Worm (Caenorhabditis elegans) whole organism, L3 larva: ENCODE results near the gene K08H2.10.

Experiments
- ZK546.5 ChIP-seq: sonication (generic microtip); optimal IDR thresholded peaks from 2 replicates; lab custom pipeline; 2017; ENCODE audit warnings: missing biosample characterization, missing genetic modification characterization
- aly-2 ChIP-seq: fragments of 150-350 bp; optimal IDR thresholded peaks from 2 replicates; lab custom pipeline; 2014; ENCODE audit warnings: missing biosample characterization, missing genetic modification characterization
- ama-1 ChIP-seq: fragments of 150-350 bp; optimal IDR thresholded peaks from 2 replicates; lab custom pipeline; 2018
- ceh-16 ChIP-seq: sonication (generic microtip); optimal IDR thresholded peaks from 2 replicates; lab custom pipeline; 2017; ENCODE audit warnings: missing biosample characterization, missing genetic modification characterization
- ceh-28 ChIP-seq: fragments of 150-350 bp; optimal IDR thresholded peaks from 2 replicates; lab custom pipeline; 2014; ENCODE audit warnings: missing biosample characterization, missing genetic modification reagents, missing genetic modification characterization
- ceh-82 ChIP-seq: fragments of 150-350 bp; optimal IDR thresholded peaks from 2 replicates; lab custom pipeline; 2014; ENCODE audit warnings: missing biosample characterization, missing genetic modification characterization
- ceh-9 ChIP-seq: sonication (generic microtip); optimal IDR thresholded peaks from 2 replicates; lab custom pipeline; 2018; ENCODE audit warnings: missing biosample characterization, missing genetic modification characterization
- daf-12 ChIP-seq: fragments of 150-350 bp; optimal IDR thresholded peaks from 2 replicates; lab custom pipeline; 2014; ENCODE audit warnings: missing biosample characterization, missing genetic modification reagents, missing genetic modification characterization
- egl-5 ChIP-seq: fragments of 150-350 bp; optimal IDR thresholded peaks from 2 replicates; lab custom pipeline; 2017; ENCODE audit warnings: missing biosample characterization, missing genetic modification reagents, missing genetic modification characterization, inconsistent platforms
- elt-1 ChIP-seq: fragments of 150-350 bp; optimal IDR thresholded peaks from 2 replicates; lab custom pipeline; 2014; ENCODE audit warnings: missing biosample characterization, missing genetic modification characterization
- elt-2 ChIP-seq: sonication (generic microtip); optimal IDR thresholded peaks from 2 replicates; lab custom pipeline; 2016; ENCODE audit warnings: missing genetic modification reagents, mild to moderate bottlenecking, missing genetic modification characterization, missing compliant biosample characterization
- eor-1 ChIP-seq, 2 experiments: fragments of 150-350 bp; optimal IDR thresholded peaks; 2 replicates each; lab custom pipeline; 2014 to 2018; ENCODE audit warnings: missing biosample characterization in 2 of 2, missing genetic modification characterization in 2 of 2
- fkh-10 ChIP-seq: sonication (generic microtip); optimal IDR thresholded peaks from 2 replicates; lab custom pipeline; 2017; ENCODE audit warnings: missing biosample characterization, missing genetic modification reagents, missing genetic modification characterization
- fkh-2 ChIP-seq: fragments of 150-350 bp; optimal IDR thresholded peaks from 2 replicates; lab custom pipeline; 2014; ENCODE audit warnings: missing biosample characterization, missing genetic modification reagents, missing genetic modification characterization
- fos-1 ChIP-seq: fragments of 150-350 bp; optimal IDR thresholded peaks from 2 replicates; lab custom pipeline; 2014; ENCODE audit warnings: missing biosample characterization, missing genetic modification characterization
- lin-15B ChIP-seq: fragments of 150-350 bp; optimal IDR thresholded peaks from 2 replicates; lab custom pipeline; 2014; ENCODE audit warnings: missing biosample characterization, missing genetic modification characterization
- lsy-12 ChIP-seq: sonication (generic microtip); optimal IDR thresholded peaks from 2 replicates; lab custom pipeline; 2016; ENCODE audit warnings: mild to moderate bottlenecking, missing genetic modification characterization, missing compliant biosample characterization
- mdl-1 ChIP-seq: fragments of 150-350 bp; optimal IDR thresholded peaks from 2 replicates; lab custom pipeline; 2014; ENCODE audit warnings: missing biosample characterization, missing genetic modification characterization
- mml-1 ChIP-seq: fragments of 150-350 bp; sonication (generic microtip); optimal IDR thresholded peaks from 3 replicates; lab custom pipeline; 2014; ENCODE audit warnings: missing biosample characterization, missing genetic modification characterization
- nhr-11 ChIP-seq: fragments of 150-350 bp; optimal IDR thresholded peaks from 2 replicates; lab custom pipeline; 2014; ENCODE audit warnings: missing biosample characterization, missing genetic modification characterization
- nhr-12 ChIP-seq: fragments of 150-350 bp; optimal IDR thresholded peaks from 2 replicates; lab custom pipeline; 2014; ENCODE audit warnings: missing biosample characterization, missing genetic modification characterization
- nhr-23 ChIP-seq: fragments of 150-350 bp; optimal IDR thresholded peaks from 2 replicates; lab custom pipeline; 2014; ENCODE audit warnings: missing biosample characterization, missing genetic modification reagents, missing genetic modification characterization
- nhr-237 ChIP-seq: fragments of 150-350 bp; optimal IDR thresholded peaks from 2 replicates; lab custom pipeline; 2014; ENCODE audit warnings: missing biosample characterization, missing genetic modification characterization
- nhr-25 ChIP-seq: sonication (generic microtip); optimal IDR thresholded peaks from 2 replicates; lab custom pipeline; 2017; ENCODE audit warnings: missing biosample characterization, missing genetic modification characterization
- nhr-28 ChIP-seq: fragments of 150-350 bp; optimal IDR thresholded peaks from 2 replicates; lab custom pipeline; 2014; ENCODE audit warnings: missing biosample characterization, missing genetic modification characterization
- nhr-67 ChIP-seq: fragments of 150-350 bp; optimal IDR thresholded peaks from 2 replicates; lab custom pipeline; 2014; ENCODE audit warnings: missing biosample characterization, missing genetic modification characterization
- nhr-76 ChIP-seq: fragments of 150-350 bp; sonication (generic microtip); optimal IDR thresholded peaks from 5 replicates; lab custom pipeline; 2014; ENCODE audit warnings: missing biosample characterization, missing genetic modification characterization
- nhr-77 ChIP-seq: fragments of 150-350 bp; optimal IDR thresholded peaks from 2 replicates; lab custom pipeline; 2014; ENCODE audit warnings: missing biosample characterization, missing genetic modification characterization
- pha-4 ChIP-seq: fragments of 150-350 bp; optimal IDR thresholded peaks from 2 replicates; lab custom pipeline; 2014; ENCODE audit warnings: missing biosample characterization, missing genetic modification reagents, missing genetic modification characterization
- pqm-1 ChIP-seq: fragments of 150-350 bp; optimal IDR thresholded peaks from 2 replicates; lab custom pipeline; 2017; ENCODE audit warnings: missing biosample characterization, missing genetic modification characterization, inconsistent platforms
- sea-2 ChIP-seq: fragments of 150-350 bp; sonication (generic microtip); optimal IDR thresholded peaks from 4 replicates; lab custom pipeline; 2014; ENCODE audit warnings: missing biosample characterization, missing genetic modification reagents, missing genetic modification characterization
- skn-1 ChIP-seq: fragments of 150-350 bp; optimal IDR thresholded peaks from 2 replicates; lab custom pipeline; 2014; ENCODE audit warnings: missing biosample characterization, missing genetic modification characterization
- snpc-4 ChIP-seq: fragments of 150-350 bp; optimal IDR thresholded peaks from 2 replicates; lab custom pipeline; 2014; ENCODE audit warnings: missing biosample characterization, missing genetic modification characterization
- tbx-2 ChIP-seq: sonication (generic microtip); optimal IDR thresholded peaks from 2 replicates; lab custom pipeline; 2016; ENCODE audit warnings: mild to moderate bottlenecking, missing genetic modification characterization, missing compliant biosample characterization
- unc-62 ChIP-seq: fragments of 150-350 bp; sonication (generic microtip); optimal IDR thresholded peaks from 4 replicates; lab custom pipeline; 2014; ENCODE audit warnings: missing biosample characterization, missing genetic modification reagents, missing genetic modification characterization
- zag-1 ChIP-seq: fragments of 150-350 bp; optimal IDR thresholded peaks from 2 replicates; lab custom pipeline; 2014; ENCODE audit warnings: missing biosample characterization, missing genetic modification characterization
- ztf-11 ChIP-seq: fragments of 150-350 bp; optimal IDR thresholded peaks from 2 replicates; lab custom pipeline; 2014; ENCODE audit warnings: missing biosample characterization, missing genetic modification characterization
- ztf-4 ChIP-seq: fragments of 150-350 bp; optimal IDR thresholded peaks from 2 replicates; lab custom pipeline; 2014; ENCODE audit warnings: missing biosample characterization, missing genetic modification characterization

The K08H2.10 gene

ce11 chrX:13237102-13237501, 20.5 kb upstream of the K08H2.10 start, which contains the start of gene K08H2.3:
Gene K08H2.3 (plus strand): TSS chrX:13237402.
- TF ChIP-seq ceh-82 (tag; lab: Kevin White, UChicago) (no peak), daf-12 (tag; lab: Kevin White, UChicago) (no peak), lin-15B (tag; lab: Kevin White, UChicago) (peak; percentile 22), nhr-77 (tag; lab: Kevin White, UChicago) (no peak), ztf-4 (no peak)

- no peak for TF ChIP-seq ceh-16 (tag; lab: Kevin White, UChicago)
- TF ChIP-seq, all 47 proteins: peak for 0
Measured at ce11 chrX:13238197-13238596, 19.4 kb upstream of the K08H2.10 start, which contains the start of gene K08H2.4. Gene K08H2.4 (plus strand): TSS chrX:13238497.

- no peak for TF ChIP-seq lsy-12 (tag; lab: Kevin White, UChicago)
- TF ChIP-seq eor-1 (tag; optimal IDR thresholded peaks at IDR 0.05; lab: Kevin White, UChicago) = no peak
- no peak for TF ChIP-seq snpc-4
- TF ChIP-seq egl-5 (tag; lab: Kevin White, UChicago) = no peak
- TF ChIP-seq fos-1 = no peak
- TF ChIP-seq skn-1 (tag; lab: Kevin White, UChicago) = no peak
- no peak for TF ChIP-seq sea-2
- TF ChIP-seq mml-1 (tag; lab: Kevin White, UChicago) = no peak
- no peak for TF ChIP-seq mdl-1
- no peak for TF ChIP-seq nhr-28 (tag; lab: Kevin White, UChicago)
- TF ChIP-seq zag-1 (tag; lab: Kevin White, UChicago) = no peak
Measured at ce11 chrX:13242231-13242630, 15.4 kb upstream of the K08H2.10 start, which contains the start of gene K08H2.5. Gene K08H2.5 (minus strand): TSS chrX:13242331.

ce11 chrX:13245090-13245489, 12.5 kb upstream of the K08H2.10 start, which contains the start of gene hpl-1:
Gene hpl-1 (plus strand): TSS chrX:13245390.
- TF ChIP-seq ceh-28 (peak; percentile 38), fkh-10 (GFP tag; lab: Kevin White, UChicago) (no peak)

ce11 chrX:13246668-13247358, 10.8 kb upstream of the K08H2.10 start:
- TF ChIP-seq pha-4 (peak; percentile 2), pqm-1 (peak; percentile 28), tbx-2 (tag; lab: Kevin White, UChicago) (no peak), nhr-23 (peak; percentile 12), elt-2 (tag; lab: Kevin White, UChicago) (peak; percentile 2)
- TF ChIP-seq, all 47 proteins: peak for 4

- TF ChIP-seq elt-2 (tag; lab: Kevin White, UChicago) (peak; percentile 69), eor-1 (tag; optimal IDR thresholded peaks at IDR 0.05; lab: Kevin White, UChicago) (no peak), sea-2 (no peak), ZK546.5 (no peak), pqm-1 (peak; percentile 41)
Measured at ce11 chrX:13247614-13248013, 10.0 kb upstream of the K08H2.10 start.

- no peak for TF ChIP-seq nhr-12 (tag; lab: Kevin White, UChicago)
- no peak for TF ChIP-seq mdl-1
- no peak for TF ChIP-seq ztf-4
- TF ChIP-seq nhr-67 = no peak
- peak; percentile 97 for TF ChIP-seq elt-1 (tag; lab: Kevin White, UChicago)
- peak; percentile 20 for TF ChIP-seq nhr-23
- no peak for TF ChIP-seq snpc-4
- no peak for TF ChIP-seq fkh-2 (tag; lab: Kevin White, UChicago)
- no peak for TF ChIP-seq nhr-76 (tag; lab: Kevin White, UChicago)
- TF ChIP-seq nhr-25 (tag; lab: Kevin White, UChicago) = peak; percentile 70
- TF ChIP-seq skn-1 (tag; lab: Kevin White, UChicago) = no peak
- no peak for TF ChIP-seq ceh-16 (tag; lab: Kevin White, UChicago)
- TF ChIP-seq nhr-11 = no peak
- no peak for TF ChIP-seq tbx-2 (tag; lab: Kevin White, UChicago)
- TF ChIP-seq nhr-237 = no peak
- TF ChIP-seq ZK546.5 = no peak
- no peak for TF ChIP-seq elt-2 (tag; lab: Kevin White, UChicago)
- TF ChIP-seq unc-62 = no peak
- no peak for TF ChIP-seq daf-12 (tag; lab: Kevin White, UChicago)
- TF ChIP-seq sea-2 = no peak
- TF ChIP-seq ceh-9 (tag; lab: Kevin White, UChicago) = no peak
- no peak for TF ChIP-seq ama-1 (lab: Kevin White, UChicago)
- TF ChIP-seq ztf-11 (tag; lab: Kevin White, UChicago) = no peak
- no peak for TF ChIP-seq aly-2 (tag; lab: Kevin White, UChicago)
Measured at ce11 chrX:13248265-13248664, 9.3 kb upstream of the K08H2.10 start, which contains the start of gene K08H2.7. Gene K08H2.7 (minus strand): TSS chrX:13248437.
